Fruit fly (Drosophila melanogaster) whole organism, pupa: ENCODE data around the gene Tsp97E.

ENCODE experiments used
- CG10348 ChIP-seq: fragments of 200-800 bp; sonication (Bioruptor generic); IDR thresholded peaks from 2 replicates; pipeline ENCODE4 v1.3.6; 2022; ENCODE audit warnings: missing biosample characterization, missing genetic modification characterization
- CG32121 ChIP-seq: fragments of 200-800 bp; sonication (Bioruptor generic); IDR thresholded peaks from 2 replicates; pipeline ENCODE4 v1.3.6; 2022; ENCODE audit warnings: missing biosample characterization, missing genetic modification characterization
- CG8301 ChIP-seq: fragments of 200-800 bp; sonication (Bioruptor generic); optimal IDR thresholded peaks from 2 replicates; lab custom pipeline; 2018; ENCODE audit warnings: missing biosample characterization, mild to moderate bottlenecking, missing genetic modification characterization
- CG9948 ChIP-seq: fragments of 200-800 bp; sonication (Bioruptor generic); optimal IDR thresholded peaks from 2 replicates; lab custom pipeline; 2018; ENCODE audit warnings: missing biosample characterization, mild to moderate bottlenecking, missing genetic modification characterization, moderate library complexity
- Ets98B ChIP-seq: fragments of 200-800 bp; sonication (Bioruptor generic); IDR thresholded peaks from 2 replicates; pipeline ENCODE4 v1.3.6; 2022; ENCODE audit warnings: missing biosample characterization, missing genetic modification characterization
- Snoo ChIP-seq: fragments of 200-800 bp; sonication (Bioruptor generic); optimal IDR thresholded peaks from 3 replicates; lab custom pipeline; 2017; ENCODE audit warnings: missing biosample characterization, mild to moderate bottlenecking, missing genetic modification characterization, inconsistent platforms

- TF ChIP-seq Snoo, result peak; percentile 38
- TF ChIP-seq CG9948, result peak; percentile 5
- TF ChIP-seq CG10348 (GFP tag; lab: Robert Waterston, UW), result no peak
- peak; percentile 67 for TF ChIP-seq Ets98B (GFP tag; lab: Robert Waterston, UW)
- TF ChIP-seq CG32121 (GFP tag; lab: Robert Waterston, UW), result peak; percentile 75
- peak; percentile 39 for TF ChIP-seq CG8301
Measured at dm6 chr3R:26967587-26968312, 3.1 kb upstream of the Tsp97E start.
